Fruit fly (Drosophila melanogaster) whole organism, adult: Measurements from ENCODE around the gene jigr1.

Experiments used
- CG7101 ChIP-seq: fragments of 200-800 bp; sonication (Bioruptor generic); optimal IDR thresholded peaks from 2 replicates; lab custom pipeline; 2018; ENCODE audit warnings: missing biosample characterization, mild to moderate bottlenecking, missing genetic modification characterization, moderate library complexity
- bab1 ChIP-seq: fragments of 200-800 bp; sonication (Bioruptor generic); optimal IDR thresholded peaks from 3 replicates; lab custom pipeline; 2019; ENCODE audit warnings: missing biosample characterization, mild to moderate bottlenecking, missing genetic modification characterization, moderate library complexity
- cic ChIP-seq: fragments of 200-800 bp; sonication (Bioruptor generic); optimal IDR thresholded peaks from 2 replicates; lab custom pipeline; 2017; ENCODE audit warnings: missing biosample characterization, mild to moderate bottlenecking, missing genetic modification characterization, moderate library complexity
- cnc ChIP-seq, 2 experiments: fragments of >200 bp; optimal IDR thresholded peaks; 2 replicates each; lab custom pipeline; 2017
- kay ChIP-seq: fragments of 200-800 bp; sonication (Bioruptor generic); peaks from one replicate; lab custom pipeline; 2016; ENCODE audit warnings: missing biosample characterization, missing genetic modification characterization, borderline replicate concordance
- pad ChIP-seq: fragments of 200-800 bp; sonication (Bioruptor generic); optimal IDR thresholded peaks from 3 replicates; lab custom pipeline; 2017; ENCODE audit warnings: missing biosample characterization, missing genetic modification characterization, mild to moderate bottlenecking, moderate library complexity, missing genetic modification reagents

- TF ChIP-seq bab1 (GFP tag; lab: Kevin White, UChicago): no peak
- TF ChIP-seq pad (GFP tag; lab: Kevin White, UChicago): no peak
- TF ChIP-seq kay (GFP tag; lab: Kevin White, UChicago): no peak
- no peak for TF ChIP-seq CG7101 (tag; lab: Kevin White, UChicago)
- no peak for TF ChIP-seq cnc (optimal IDR thresholded peaks at IDR 0.05; lab: Kevin White, UChicago)
- no peak for TF ChIP-seq cic (GFP tag; lab: Kevin White, UChicago)
Observed at dm6 chr3R:25594128-25594527, 43.5 kb upstream of the jigr1 start.
